Worm (Caenorhabditis elegans) whole organism, L1 larva: ENCODE measurements around the gene F42A10.7.

ENCODE experiments used
- C04F5.9 ChIP-seq: sonication (generic microtip); optimal IDR thresholded peaks from 2 replicates; lab custom pipeline; 2016; ENCODE audit warnings: missing genetic modification characterization, missing compliant biosample characterization
- C16A3.4 ChIP-seq: fragments of 150-350 bp; optimal IDR thresholded peaks from 2 replicates; lab custom pipeline; 2014; ENCODE audit warnings: missing biosample characterization, missing genetic modification characterization
- Y116A8C.19 ChIP-seq: sonication (generic microtip); optimal IDR thresholded peaks from 2 replicates; lab custom pipeline; 2016; ENCODE audit warnings: missing compliant biosample characterization, missing genetic modification characterization, borderline replicate concordance
- aha-1 ChIP-seq: fragments of 150-350 bp; optimal IDR thresholded peaks from 2 replicates; lab custom pipeline; 2014; ENCODE audit warnings: missing biosample characterization, missing genetic modification characterization
- ceh-8 ChIP-seq: fragments of 200-800 bp; sonication (Bioruptor generic); optimal IDR thresholded peaks from 2 replicates; lab custom pipeline; 2018; ENCODE audit warnings: mild to moderate bottlenecking, missing genetic modification characterization, moderate library complexity, missing compliant biosample characterization
- ceh-82 ChIP-seq, 3 experiments: fragments of 150-350 bp in 1 of 3; sonication (generic microtip) in 2 of 3; optimal IDR thresholded peaks; 2 replicates each; lab custom pipeline; 2014 to 2017; ENCODE audit warnings: missing biosample characterization in 3 of 3, missing genetic modification characterization in 3 of 3
- ceh-88 ChIP-seq: fragments of 200-800 bp; sonication (Bioruptor generic); IDR thresholded peaks from 2 replicates; pipeline ENCODE4 v1.3.6; 2022; ENCODE audit warnings: missing genetic modification characterization, missing compliant biosample characterization
- ceh-90 ChIP-seq: sonication (generic microtip); optimal IDR thresholded peaks from 2 replicates; lab custom pipeline; 2016; ENCODE audit warnings: missing genetic modification characterization, missing compliant biosample characterization
- ces-1 ChIP-seq: fragments of 150-350 bp; optimal IDR thresholded peaks from 2 replicates; lab custom pipeline; 2014; ENCODE audit warnings: missing biosample characterization, missing genetic modification reagents, missing genetic modification characterization
- dpl-1 ChIP-seq, 3 experiments: fragments of 150-350 bp in 2 of 3; sonication (generic microtip) in 1 of 3; optimal IDR thresholded peaks; 2 replicates each; lab custom pipeline; 2014 to 2017; ENCODE audit warnings: missing biosample characterization in 3 of 3, missing genetic modification characterization in 3 of 3, missing genetic modification reagents in 3 of 3
- dsc-1 ChIP-seq: sonication (generic microtip); optimal IDR thresholded peaks from 2 replicates; lab custom pipeline; 2016; ENCODE audit warnings: mild to moderate bottlenecking, missing genetic modification characterization, missing compliant biosample characterization
- efl-1 ChIP-seq, 4 experiments: fragments of 150-350 bp; optimal IDR thresholded peaks in 3 of 4; peaks in 1 of 4; 1 replicate in 1 of 4; 2 replicates in 3 of 4; lab custom pipeline; 2014; ENCODE audit warnings: missing biosample characterization in 2 of 4, missing genetic modification characterization in 2 of 4, missing genetic modification reagents in 2 of 4
- egl-13 ChIP-seq: sonication (generic microtip); optimal IDR thresholded peaks from 2 replicates; lab custom pipeline; 2016; ENCODE audit warnings: missing genotype, missing genetic modification reagents, missing genetic modification characterization, missing compliant biosample characterization
- egl-27 ChIP-seq, 2 experiments: fragments of 150-350 bp in 1 of 2; sonication (generic microtip); optimal IDR thresholded peaks; 3 replicates each; lab custom pipeline; 2017 to 2018; ENCODE audit warnings: missing biosample characterization in 2 of 2, missing genetic modification characterization in 2 of 2, missing genetic modification reagents in 2 of 2
- elt-2 ChIP-seq: sonication (generic microtip); optimal IDR thresholded peaks from 2 replicates; lab custom pipeline; 2016; ENCODE audit warnings: missing genetic modification characterization, mild to moderate bottlenecking, inconsistent platforms, missing compliant biosample characterization, missing genetic modification reagents
- fkh-10 ChIP-seq: sonication (generic microtip); optimal IDR thresholded peaks from 2 replicates; lab custom pipeline; 2017; ENCODE audit warnings: missing biosample characterization, missing genetic modification reagents, missing genetic modification characterization
- fkh-8 ChIP-seq: sonication (generic microtip); optimal IDR thresholded peaks from 2 replicates; lab custom pipeline; 2016; ENCODE audit warnings: mild to moderate bottlenecking, missing genetic modification characterization, missing compliant biosample characterization
- fos-1 ChIP-seq: fragments of 150-350 bp; optimal IDR thresholded peaks from 2 replicates; lab custom pipeline; 2014; ENCODE audit warnings: missing biosample characterization, missing genetic modification characterization
- grh-1 ChIP-seq: fragments of 200-800 bp; sonication (Bioruptor generic); IDR thresholded peaks from 2 replicates; pipeline ENCODE4 v1.3.6; 2022; ENCODE audit warnings: missing genetic modification reagents, missing genetic modification characterization, missing compliant biosample characterization
- hlh-17 ChIP-seq: fragments of 200-800 bp; sonication (Bioruptor generic); optimal IDR thresholded peaks from 2 replicates; lab custom pipeline; 2018; ENCODE audit warnings: missing genetic modification characterization, mild to moderate bottlenecking, missing compliant biosample characterization, moderate library complexity, borderline replicate concordance
- hlh-4 ChIP-seq: sonication (generic microtip); optimal IDR thresholded peaks from 2 replicates; lab custom pipeline; 2016; ENCODE audit warnings: mild to moderate bottlenecking, missing genetic modification characterization, missing compliant biosample characterization
- hpl-2 ChIP-seq: fragments of 150-350 bp; optimal IDR thresholded peaks from 2 replicates; lab custom pipeline; 2014; ENCODE audit warnings: missing biosample characterization, missing genetic modification reagents, missing genetic modification characterization
- isw-1 ChIP-seq: fragments of 200-800 bp; sonication (Bioruptor generic); IDR thresholded peaks from 2 replicates; pipeline ENCODE4 v1.3.6; 2022; ENCODE audit warnings: missing genetic modification characterization, missing compliant biosample characterization
- lin-14 ChIP-seq: fragments of 200-800 bp; sonication (Bioruptor generic); optimal IDR thresholded peaks from 2 replicates; lab custom pipeline; 2018; ENCODE audit warnings: mild to moderate bottlenecking, missing genetic modification characterization, moderate library complexity, missing compliant biosample characterization
- lin-15B ChIP-seq: fragments of 150-350 bp; sonication (generic microtip); optimal IDR thresholded peaks from 3 replicates; lab custom pipeline; 2014; ENCODE audit warnings: missing biosample characterization, missing genetic modification characterization
- lin-35 ChIP-seq, 2 experiments: fragments of 150-350 bp; optimal IDR thresholded peaks; 2 replicates each; lab custom pipeline; 2014; ENCODE audit warnings: missing biosample characterization in 2 of 2, missing genetic modification characterization in 2 of 2, missing genetic modification reagents in 2 of 2
- lin-39 ChIP-seq: fragments of 150-350 bp; optimal IDR thresholded peaks from 2 replicates; lab custom pipeline; 2014; ENCODE audit warnings: missing biosample characterization, missing genetic modification reagents, missing genetic modification characterization
- lir-3 ChIP-seq: sonication (generic microtip); optimal IDR thresholded peaks from 2 replicates; lab custom pipeline; 2016; ENCODE audit warnings: mild to moderate bottlenecking, missing genetic modification characterization, moderate library complexity, missing compliant biosample characterization; ENCODE audit not compliant: poor library complexity
- lsy-2 ChIP-seq, 2 experiments: fragments of 150-350 bp; optimal IDR thresholded peaks; 2 replicates each; lab custom pipeline; 2014; ENCODE audit warnings: missing biosample characterization in 2 of 2, missing genetic modification characterization in 2 of 2
- mef-2 ChIP-seq: fragments of 150-350 bp; optimal IDR thresholded peaks from 2 replicates; lab custom pipeline; 2014; ENCODE audit warnings: missing biosample characterization, missing genetic modification characterization
- mep-1 ChIP-seq: fragments of 150-350 bp; optimal IDR thresholded peaks from 2 replicates; lab custom pipeline; 2014; ENCODE audit warnings: missing biosample characterization, missing genetic modification characterization
- nhr-11 ChIP-seq: fragments of 150-350 bp; optimal IDR thresholded peaks from 2 replicates; lab custom pipeline; 2014; ENCODE audit warnings: missing biosample characterization, missing genetic modification characterization
- nhr-12 ChIP-seq: sonication (generic microtip); optimal IDR thresholded peaks from 2 replicates; lab custom pipeline; 2017; ENCODE audit warnings: missing biosample characterization, missing genetic modification characterization
- nhr-20 ChIP-seq: sonication (generic microtip); optimal IDR thresholded peaks from 2 replicates; lab custom pipeline; 2016; ENCODE audit warnings: mild to moderate bottlenecking, missing genetic modification characterization, missing compliant biosample characterization
- nhr-237 ChIP-seq: fragments of 150-350 bp; optimal IDR thresholded peaks from 2 replicates; lab custom pipeline; 2014; ENCODE audit warnings: missing biosample characterization, missing genetic modification characterization
- nhr-71 ChIP-seq: sonication (generic microtip); optimal IDR thresholded peaks from 2 replicates; lab custom pipeline; 2016; ENCODE audit warnings: mild to moderate bottlenecking, missing genetic modification characterization, moderate library complexity, missing compliant biosample characterization
- nhr-76 ChIP-seq: sonication (generic microtip); optimal IDR thresholded peaks from 2 replicates; lab custom pipeline; 2017; ENCODE audit warnings: missing biosample characterization, missing genetic modification characterization
- nhr-77 ChIP-seq: fragments of 150-350 bp; optimal IDR thresholded peaks from 2 replicates; lab custom pipeline; 2014; ENCODE audit warnings: missing biosample characterization, missing genetic modification characterization
- nhr-85 ChIP-seq: sonication (generic microtip); peaks from one replicate; lab custom pipeline; 2016; ENCODE audit warnings: missing genetic modification characterization, inconsistent platforms, missing compliant biosample characterization
- nhr-90 ChIP-seq: sonication (generic microtip); optimal IDR thresholded peaks from 2 replicates; lab custom pipeline; 2016; ENCODE audit warnings: mild to moderate bottlenecking, missing genetic modification characterization, missing compliant biosample characterization; ENCODE audit not compliant: poor library complexity
- pag-3 ChIP-seq: sonication (generic microtip); optimal IDR thresholded peaks from 2 replicates; lab custom pipeline; 2017; ENCODE audit warnings: missing genetic modification characterization, mild to moderate bottlenecking, missing compliant biosample characterization, antibody characterized with exemption, borderline replicate concordance; ENCODE audit not compliant: insufficient read depth
- skn-1 ChIP-seq: fragments of 150-350 bp; optimal IDR thresholded peaks from 2 replicates; lab custom pipeline; 2014; ENCODE audit warnings: missing biosample characterization, missing genetic modification characterization
- sox-4 ChIP-seq: sonication (generic microtip); optimal IDR thresholded peaks from 2 replicates; lab custom pipeline; 2016; ENCODE audit warnings: missing genetic modification characterization, missing compliant biosample characterization
- swsn-7 ChIP-seq: sonication (generic microtip); optimal IDR thresholded peaks from 2 replicates; lab custom pipeline; 2016; ENCODE audit warnings: missing genetic modification characterization, missing compliant biosample characterization
- tbx-2 ChIP-seq: sonication (generic microtip); optimal IDR thresholded peaks from 2 replicates; lab custom pipeline; 2016; ENCODE audit warnings: missing genetic modification characterization, missing compliant biosample characterization
- tlp-1 ChIP-seq: fragments of 150-350 bp; optimal IDR thresholded peaks from 2 replicates; lab custom pipeline; 2014; ENCODE audit warnings: missing biosample characterization, missing genetic modification characterization
- unc-86 ChIP-seq: sonication (generic microtip); optimal IDR thresholded peaks from 2 replicates; lab custom pipeline; 2016; ENCODE audit warnings: missing genetic modification characterization, missing compliant biosample characterization
- unc-98 ChIP-seq: fragments of 200-800 bp; sonication (Bioruptor generic); IDR thresholded peaks from 2 replicates; pipeline ENCODE4 v1.3.6; 2022; ENCODE audit warnings: missing genetic modification characterization, missing compliant biosample characterization
- vab-15 ChIP-seq: sonication (generic microtip); optimal IDR thresholded peaks from 2 replicates; lab custom pipeline; 2017; ENCODE audit warnings: missing genotype, mild to moderate bottlenecking, missing genetic modification characterization, missing compliant biosample characterization
- zip-4 ChIP-seq: fragments of 200-800 bp; sonication (Bioruptor generic); optimal IDR thresholded peaks from 2 replicates; lab custom pipeline; 2018; ENCODE audit warnings: mild to moderate bottlenecking, missing genetic modification characterization, moderate library complexity, missing compliant biosample characterization
- ztf-11 ChIP-seq, 2 experiments: sonication (generic microtip); optimal IDR thresholded peaks; 2 replicates each; lab custom pipeline; 2016 to 2017; ENCODE audit warnings: missing genetic modification characterization in 2 of 2, missing biosample characterization in 1 of 2, missing compliant biosample characterization in 1 of 2
- ztf-4 ChIP-seq: fragments of 150-350 bp; optimal IDR thresholded peaks from 2 replicates; lab custom pipeline; 2014; ENCODE audit warnings: missing biosample characterization, missing genetic modification characterization

F42A10.7 gene

ce11 chrIII:6145309-6145708, 33.2 kb downstream of the F42A10.7 start (continued):
- no peak for TF ChIP-seq vab-15 (tag; lab: Kevin White, UChicago)
- TF ChIP-seq unc-86 (tag; lab: Kevin White, UChicago): no peak
- TF ChIP-seq fos-1: no peak
- peak; percentile 55 for TF ChIP-seq nhr-71
- no peak for TF ChIP-seq ceh-8 (GFP tag; lab: Kevin White, UChicago)
- no peak for TF ChIP-seq pag-3
- TF ChIP-seq nhr-76 (tag; lab: Kevin White, UChicago): no peak
- no peak for TF ChIP-seq fkh-8 (tag; lab: Kevin White, UChicago)
- no peak for TF ChIP-seq ceh-82 (tag; optimal IDR thresholded peaks at IDR 0.05; lab: Kevin White, UChicago)
- no peak for TF ChIP-seq nhr-11 (tag; lab: Kevin White, UChicago)
- peak; percentile 46 for TF ChIP-seq lin-14 (GFP tag; lab: Kevin White, UChicago)
- TF ChIP-seq nhr-20: peak; percentile 74
- no peak for TF ChIP-seq Y116A8C.19 (tag; lab: Kevin White, UChicago)
- TF ChIP-seq aha-1: no peak
- no peak for TF ChIP-seq ztf-11 (tag; optimal IDR thresholded peaks at IDR 0.05; lab: Kevin White, UChicago)
- peak; percentile 88 for TF ChIP-seq nhr-85 (tag; lab: Kevin White, UChicago)
- TF ChIP-seq C04F5.9 (tag; lab: Kevin White, UChicago): no peak
- no peak for TF ChIP-seq skn-1 (tag; lab: Kevin White, UChicago)
- no peak for TF ChIP-seq lir-3 (tag; lab: Kevin White, UChicago)
- no peak for TF ChIP-seq dsc-1 (tag; lab: Kevin White, UChicago)
- TF ChIP-seq efl-1 (optimal IDR thresholded peaks at IDR 0.05; lab: Kevin White, UChicago): no peak
- TF ChIP-seq efl-1 (GFP tag; optimal IDR thresholded peaks at IDR 0.05 in 1 of 2; lab: Kevin White, UChicago): peak in 1 of 2 experiments; percentile 72
- no peak for TF ChIP-seq ces-1 (GFP tag; lab: Kevin White, UChicago)
- TF ChIP-seq ceh-90 (tag; lab: Kevin White, UChicago): no peak
- no peak for TF ChIP-seq elt-2 (tag; lab: Kevin White, UChicago)
- TF ChIP-seq egl-13: no peak
- TF ChIP-seq unc-98 (GFP tag; lab: Robert Waterston, UW): no peak
- no peak for TF ChIP-seq egl-27 (tag; optimal IDR thresholded peaks at IDR 0.05; lab: Kevin White, UChicago)
- TF ChIP-seq tlp-1 (tag; lab: Kevin White, UChicago): no peak
- no peak for TF ChIP-seq hlh-17 (GFP tag; lab: Kevin White, UChicago)
- peak in 1 of 2 experiments; percentile 45 for TF ChIP-seq lin-35 (GFP tag; optimal IDR thresholded peaks at IDR 0.05; lab: Kevin White, UChicago)
- TF ChIP-seq nhr-12: no peak
- TF ChIP-seq grh-1 (GFP tag; lab: Robert Waterston, UW): no peak
- TF ChIP-seq lin-15B (tag; lab: Kevin White, UChicago): no peak
- TF ChIP-seq dpl-1 (GFP tag; optimal IDR thresholded peaks at IDR 0.05; lab: Kevin White, UChicago): peak in 1 of 3 experiments; percentile 12
- TF ChIP-seq lin-39: no peak
- no peak for TF ChIP-seq isw-1 (GFP tag; lab: Robert Waterston, UW)
- peak; percentile 50 for TF ChIP-seq tbx-2 (tag; lab: Kevin White, UChicago)
- TF ChIP-seq hpl-2 (GFP tag; lab: Kevin White, UChicago): no peak
- TF ChIP-seq mep-1: peak; percentile 45
- TF ChIP-seq sox-4 (tag; lab: Kevin White, UChicago): no peak
- peak; percentile 33 for TF ChIP-seq C16A3.4
- no peak for TF ChIP-seq hlh-4 (tag; lab: Kevin White, UChicago)
- TF ChIP-seq mef-2 (tag; lab: Kevin White, UChicago): no peak
- TF ChIP-seq lsy-2 (tag; optimal IDR thresholded peaks at IDR 0.05; lab: Kevin White, UChicago): peak in 1 of 2 experiments; percentile 4
- TF ChIP-seq ceh-88: no peak
- no peak for TF ChIP-seq nhr-77
- TF ChIP-seq zip-4 (GFP tag; lab: Kevin White, UChicago): no peak
- TF ChIP-seq ztf-4 (tag; lab: Kevin White, UChicago): no peak
- no peak for TF ChIP-seq fkh-10 (GFP tag; lab: Kevin White, UChicago)
- TF ChIP-seq nhr-90 (tag; lab: Kevin White, UChicago): peak; percentile 65
- TF ChIP-seq swsn-7 (tag; lab: Kevin White, UChicago): no peak
- TF ChIP-seq nhr-237: no peak
- TF ChIP-seq, all 84 proteins: peak for 20
